Fruit fly (Drosophila melanogaster) whole organism, prepupa: ENCODE measurements around the gene Gr93d.
A peak's percentile ranks its signal among the peaks of the same experiment; 100 is the strongest.

Experiments
- CG11762 ChIP-seq: fragments of 200-800 bp; sonication (Bioruptor generic); optimal IDR thresholded peaks from 3 replicates; lab custom pipeline; 2016; ENCODE audit warnings: missing biosample characterization, missing genetic modification characterization; ENCODE audit not compliant: insufficient read depth
- CG1621 ChIP-seq: fragments of 200-800 bp; sonication (Bioruptor generic); optimal IDR thresholded peaks from 3 replicates; lab custom pipeline; 2018; ENCODE audit warnings: missing biosample characterization, mild to moderate bottlenecking, missing genetic modification characterization
- CG16779 ChIP-seq: fragments of 200-800 bp; sonication (Bioruptor generic); optimal IDR thresholded peaks from 3 replicates; lab custom pipeline; 2017; ENCODE audit warnings: missing biosample characterization, mild to moderate bottlenecking, missing genetic modification characterization
- CG31627 ChIP-seq: fragments of 200-800 bp; sonication (Bioruptor generic); optimal IDR thresholded peaks from 3 replicates; lab custom pipeline; 2016; ENCODE audit warnings: missing biosample characterization, missing genetic modification characterization
- CG32006 ChIP-seq: fragments of 200-800 bp; sonication (Bioruptor generic); optimal IDR thresholded peaks from 3 replicates; lab custom pipeline; 2017; ENCODE audit warnings: missing biosample characterization, mild to moderate bottlenecking, missing genetic modification characterization
- CG6163 ChIP-seq: fragments of 200-800 bp; sonication (Bioruptor generic); IDR thresholded peaks from 3 replicates; pipeline ENCODE4 v1.3.6; 2022; ENCODE audit warnings: missing biosample characterization, missing genetic modification characterization
- CG8119 ChIP-seq: fragments of 200-800 bp; sonication (Bioruptor generic); IDR thresholded peaks from 3 replicates; pipeline ENCODE4 v1.3.6; 2022; ENCODE audit warnings: missing biosample characterization, missing genetic modification characterization
- Sox102F ChIP-seq: fragments of 200-800 bp; sonication (Bioruptor generic); optimal IDR thresholded peaks from 2 replicates; lab custom pipeline; 2016; ENCODE audit warnings: missing biosample characterization, mild to moderate bottlenecking, missing genetic modification characterization
- dac ChIP-seq: fragments of 200-800 bp; sonication (Bioruptor generic); optimal IDR thresholded peaks from 2 replicates; lab custom pipeline; 2017; ENCODE audit warnings: missing biosample characterization, mild to moderate bottlenecking, missing genetic modification characterization
- pdm3 ChIP-seq: fragments of 200-800 bp; sonication (Bioruptor generic); optimal IDR thresholded peaks from 3 replicates; lab custom pipeline; 2016; ENCODE audit warnings: missing biosample characterization, missing genetic modification characterization

DNA sequence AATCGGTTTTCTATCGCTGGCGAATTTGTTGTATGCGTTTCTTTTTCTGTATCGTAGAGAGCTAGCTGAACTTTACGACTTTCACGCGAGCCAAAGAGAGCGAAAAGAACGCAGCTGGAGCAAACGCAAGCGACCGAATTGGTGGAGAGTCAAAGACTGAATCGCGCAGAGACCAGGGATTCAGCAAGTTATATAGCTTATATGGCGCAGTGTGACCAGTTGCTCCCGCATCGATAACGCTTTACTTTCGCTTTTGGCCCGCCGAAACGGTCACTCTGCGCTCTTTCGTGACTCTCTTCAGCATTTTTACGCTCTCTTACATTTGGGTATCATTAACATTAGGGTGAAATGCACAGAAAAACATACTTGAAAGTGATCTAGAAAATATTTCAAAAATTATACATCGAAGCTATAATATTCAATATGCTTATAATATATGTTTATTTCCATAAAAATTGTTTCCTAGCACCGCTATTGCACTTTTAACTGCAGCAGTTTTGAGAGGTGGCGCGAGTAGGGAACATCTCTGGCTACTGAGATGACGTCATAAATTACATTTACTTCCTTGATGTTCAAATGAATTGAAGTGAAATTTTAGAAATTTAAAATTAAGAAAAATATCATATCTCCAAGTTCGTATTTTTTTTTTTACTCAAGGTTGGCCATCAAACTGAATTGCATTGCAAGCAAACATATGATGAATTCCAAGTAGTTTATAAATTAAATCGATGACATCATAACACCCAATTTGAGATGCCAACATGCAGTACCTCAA, 9.8 kb upstream of the Gr93d start, which contains the start of gene glec:
- TF ChIP-seq dac (GFP tag; lab: Kevin White, UChicago), result peak; percentile 33
- TF ChIP-seq CG8119, result peak; percentile 64
- TF ChIP-seq CG11762 (GFP tag; lab: Kevin White, UChicago), result no peak
- TF ChIP-seq CG6163 (GFP tag; lab: Robert Waterston, UW), result peak; percentile 41
- TF ChIP-seq pdm3 (GFP tag; lab: Kevin White, UChicago), result peak; percentile 69
- peak; percentile 27 for TF ChIP-seq CG16779
- peak; percentile 31 for TF ChIP-seq CG1621 (tag; lab: Kevin White, UChicago)
- peak; percentile 26 for TF ChIP-seq CG31627
- TF ChIP-seq CG32006 (GFP tag; lab: Kevin White, UChicago), result peak; percentile 60
- TF ChIP-seq Sox102F (GFP tag; lab: Kevin White, UChicago), result peak; percentile 82
